Fruit fly (Drosophila melanogaster) whole organism, embryonic: ENCODE data around the gene Mer.
A peak's percentile ranks its signal among the peaks of the same experiment; 100 is the strongest.

ENCODE experiments used
- Atf6 ChIP-seq: fragments of 200-800 bp; sonication (Bioruptor generic); IDR thresholded peaks from 2 replicates; pipeline ENCODE4 v1.3.6; 2022; ENCODE audit warnings: missing biosample characterization, missing genetic modification characterization
- Bgb ChIP-seq: fragments of 200-800 bp; sonication (Bioruptor generic); IDR thresholded peaks from 2 replicates; pipeline ENCODE4 v1.3.6; 2022; ENCODE audit warnings: missing biosample characterization, missing genetic modification characterization; ENCODE audit not compliant: partially characterized antibody
- CG10267 ChIP-seq: fragments of 200-800 bp; sonication (Bioruptor generic); optimal IDR thresholded peaks from 2 replicates; lab custom pipeline; 2018; ENCODE audit warnings: missing biosample characterization, mild to moderate bottlenecking, missing genetic modification characterization, moderate library complexity
- CG10274 ChIP-seq: fragments of 200-800 bp; sonication (Bioruptor generic); optimal IDR thresholded peaks from 3 replicates; lab custom pipeline; 2017; ENCODE audit warnings: missing biosample characterization, mild to moderate bottlenecking, missing genetic modification characterization
- CG1233 ChIP-seq: fragments of 200-800 bp; sonication (Bioruptor generic); optimal IDR thresholded peaks from 4 replicates; lab custom pipeline; 2018; ENCODE audit warnings: missing biosample characterization, mild to moderate bottlenecking, missing genetic modification characterization
- CG12942 ChIP-seq: fragments of 200-800 bp; sonication (Bioruptor generic); optimal IDR thresholded peaks from 3 replicates; lab custom pipeline; 2016; ENCODE audit warnings: missing biosample characterization, missing genetic modification characterization
- CG1529 ChIP-seq: fragments of 200-800 bp; sonication (Bioruptor generic); optimal IDR thresholded peaks from 3 replicates; lab custom pipeline; 2018; ENCODE audit warnings: missing biosample characterization, missing genetic modification characterization
- CG15696 ChIP-seq: fragments of 200-800 bp; sonication (Bioruptor generic); optimal IDR thresholded peaks from 2 replicates; lab custom pipeline; 2019; ENCODE audit warnings: missing biosample characterization, mild to moderate bottlenecking, missing genetic modification characterization, moderate library complexity
- CG17385 ChIP-seq: fragments of 200-800 bp; sonication (Bioruptor generic); optimal IDR thresholded peaks from 3 replicates; lab custom pipeline; 2018; ENCODE audit warnings: missing biosample characterization, mild to moderate bottlenecking, missing genetic modification characterization
- CG17568 ChIP-seq: fragments of 200-800 bp; sonication (Bioruptor generic); optimal IDR thresholded peaks from 2 replicates; lab custom pipeline; 2018; ENCODE audit warnings: missing biosample characterization, mild to moderate bottlenecking, missing genetic modification characterization, moderate library complexity
- CG18599 ChIP-seq: fragments of 200-800 bp; sonication (Bioruptor generic); optimal IDR thresholded peaks from 3 replicates; lab custom pipeline; 2017; ENCODE audit warnings: missing biosample characterization, missing genetic modification characterization, mild to moderate bottlenecking, moderate library complexity, missing genetic modification reagents
- CG18619 ChIP-seq: fragments of 200-800 bp; sonication (Bioruptor generic); optimal IDR thresholded peaks from 3 replicates; lab custom pipeline; 2017; ENCODE audit warnings: missing biosample characterization, mild to moderate bottlenecking, missing genetic modification characterization
- CG18764 ChIP-seq: fragments of 200-800 bp; sonication (Bioruptor generic); optimal IDR thresholded peaks from 3 replicates; lab custom pipeline; 2016; ENCODE audit warnings: missing biosample characterization, missing genetic modification characterization
- CG30431 ChIP-seq: fragments of 200-800 bp; sonication (Bioruptor generic); optimal IDR thresholded peaks from 2 replicates; lab custom pipeline; 2017; ENCODE audit warnings: missing biosample characterization, missing genetic modification characterization
- CG34376 ChIP-seq: fragments of 200-800 bp; sonication (Bioruptor generic); optimal IDR thresholded peaks from 2 replicates; lab custom pipeline; 2018; ENCODE audit warnings: missing biosample characterization, mild to moderate bottlenecking, missing genetic modification characterization
- CG4328 ChIP-seq: fragments of 200-800 bp; sonication (Bioruptor generic); optimal IDR thresholded peaks from 3 replicates; lab custom pipeline; 2017; ENCODE audit warnings: missing biosample characterization, missing genetic modification reagents, missing genetic modification characterization
- CG4730 ChIP-seq: fragments of 200-800 bp; sonication (Bioruptor generic); IDR thresholded peaks from 2 replicates; pipeline ENCODE4 v1.3.6; 2022; ENCODE audit warnings: missing biosample characterization, missing genetic modification characterization
- CG4820 ChIP-seq: fragments of 200-800 bp; sonication (Bioruptor generic); optimal IDR thresholded peaks from 3 replicates; lab custom pipeline; 2016; ENCODE audit warnings: missing biosample characterization, missing genetic modification characterization
- CG5180 ChIP-seq: fragments of 200-800 bp; sonication (Bioruptor generic); optimal IDR thresholded peaks from 3 replicates; lab custom pipeline; 2017; ENCODE audit warnings: missing biosample characterization, missing genetic modification characterization, mild to moderate bottlenecking, moderate library complexity, missing genetic modification reagents
- CG8290 ChIP-seq, 3 experiments: fragments of 200-800 bp; sonication (Bioruptor generic); optimal IDR thresholded peaks; 2 replicates each; lab custom pipeline; 2016 to 2019; ENCODE audit warnings: missing biosample characterization in 3 of 3, missing genetic modification characterization in 3 of 3, mild to moderate bottlenecking in 2 of 3, moderate library complexity in 1 of 3
- CG9817 ChIP-seq: fragments of 200-800 bp; sonication (Bioruptor generic); optimal IDR thresholded peaks from 2 replicates; lab custom pipeline; 2018; ENCODE audit warnings: missing biosample characterization, mild to moderate bottlenecking, missing genetic modification characterization, moderate library complexity
- Dek ChIP-seq: fragments of 200-800 bp; sonication (Bioruptor generic); optimal IDR thresholded peaks from 3 replicates; lab custom pipeline; 2019; ENCODE audit warnings: missing biosample characterization, mild to moderate bottlenecking, missing genetic modification characterization, moderate library complexity
- Hr3 ChIP-seq: fragments of 200-800 bp; sonication (Bioruptor generic); optimal IDR thresholded peaks from 3 replicates; lab custom pipeline; 2016; ENCODE audit warnings: missing biosample characterization, missing genetic modification characterization
- MTF-1 ChIP-seq: fragments of 200-800 bp; sonication (Bioruptor generic); optimal IDR thresholded peaks from 2 replicates; lab custom pipeline; 2018; ENCODE audit warnings: missing biosample characterization, mild to moderate bottlenecking, missing genetic modification characterization, borderline replicate concordance
- Meics ChIP-seq: fragments of 200-800 bp; sonication (Bioruptor generic); optimal IDR thresholded peaks from 2 replicates; lab custom pipeline; 2017; ENCODE audit warnings: missing biosample characterization, mild to moderate bottlenecking, missing genetic modification characterization
- NfI ChIP-seq: fragments of 200-800 bp; sonication (Bioruptor generic); optimal IDR thresholded peaks from 3 replicates; lab custom pipeline; 2018; ENCODE audit warnings: missing biosample characterization, mild to moderate bottlenecking, missing genetic modification characterization, moderate library complexity
- Six4 ChIP-seq: fragments of 200-800 bp; sonication (Bioruptor generic); optimal IDR thresholded peaks from 2 replicates; lab custom pipeline; 2016; ENCODE audit warnings: missing biosample characterization, missing genetic modification characterization
- Spps ChIP-seq: fragments of 200-800 bp; sonication (Bioruptor generic); optimal IDR thresholded peaks from 2 replicates; lab custom pipeline; 2018; ENCODE audit warnings: missing biosample characterization, mild to moderate bottlenecking, missing genetic modification characterization
- Xbp1 ChIP-seq: fragments of 200-800 bp; sonication (Bioruptor generic); optimal IDR thresholded peaks from 3 replicates; lab custom pipeline; 2016; ENCODE audit warnings: missing biosample characterization, mild to moderate bottlenecking, missing genetic modification characterization
- ara ChIP-seq: fragments of 200-800 bp; sonication (Bioruptor generic); IDR thresholded peaks from 2 replicates; pipeline ENCODE4 v1.3.6; 2022; ENCODE audit warnings: missing biosample characterization, missing genetic modification characterization
- bbx ChIP-seq: fragments of 200-800 bp; sonication (Bioruptor generic); IDR thresholded peaks from 2 replicates; pipeline ENCODE4 v1.3.6; 2022; ENCODE audit warnings: missing biosample characterization, missing genetic modification characterization; ENCODE audit not compliant: partially characterized antibody
- caup ChIP-seq: fragments of 200-800 bp; sonication (Bioruptor generic); optimal IDR thresholded peaks from 3 replicates; lab custom pipeline; 2017; ENCODE audit warnings: missing biosample characterization, mild to moderate bottlenecking, missing genetic modification characterization, moderate library complexity; ENCODE audit not compliant: severe bottlenecking
- croc ChIP-seq: fragments of 200-800 bp; sonication (Bioruptor generic); conservative IDR thresholded peaks from 3 replicates; pipeline ENCODE4 v1.3.6; 2022; ENCODE audit warnings: missing biosample characterization, missing genetic modification characterization
- crol ChIP-seq: fragments of 200-800 bp; sonication (Bioruptor generic); IDR thresholded peaks from 2 replicates; pipeline ENCODE4 v1.3.6; 2022; ENCODE audit warnings: missing biosample characterization, missing genetic modification characterization
- dan ChIP-seq: fragments of 200-800 bp; sonication (Bioruptor generic); IDR thresholded peaks from 2 replicates; pipeline ENCODE4 v1.3.6; 2022; ENCODE audit warnings: missing biosample characterization, missing genetic modification characterization
- dati ChIP-seq: fragments of 200-800 bp; sonication (Bioruptor generic); IDR thresholded peaks from 2 replicates; pipeline ENCODE4 v1.3.6; 2022; ENCODE audit warnings: missing biosample characterization, missing genetic modification characterization
- dmrt99B ChIP-seq: fragments of 200-800 bp; sonication (Bioruptor generic); optimal IDR thresholded peaks from 2 replicates; lab custom pipeline; 2018; ENCODE audit warnings: missing biosample characterization, mild to moderate bottlenecking, missing genetic modification characterization, moderate library complexity
- fd3F ChIP-seq: fragments of 200-800 bp; sonication (Bioruptor generic); optimal IDR thresholded peaks from 2 replicates; lab custom pipeline; 2018; ENCODE audit warnings: missing biosample characterization, mild to moderate bottlenecking, missing genetic modification characterization, moderate library complexity
- fd96Cb ChIP-seq: fragments of 200-800 bp; sonication (Bioruptor generic); optimal IDR thresholded peaks from 2 replicates; lab custom pipeline; 2018; ENCODE audit warnings: missing biosample characterization, mild to moderate bottlenecking, missing genetic modification characterization, moderate library complexity
- fu2 ChIP-seq: fragments of 200-800 bp; sonication (Bioruptor generic); optimal IDR thresholded peaks from 2 replicates; lab custom pipeline; 2016; ENCODE audit warnings: missing biosample characterization, missing genetic modification characterization
- gem ChIP-seq: fragments of 200-800 bp; sonication (Bioruptor generic); optimal IDR thresholded peaks from 2 replicates; lab custom pipeline; 2019; ENCODE audit warnings: missing biosample characterization, mild to moderate bottlenecking, missing genetic modification characterization, moderate library complexity
- ham ChIP-seq: fragments of 200-800 bp; sonication (Bioruptor generic); IDR thresholded peaks from 2 replicates; pipeline ENCODE4 v1.3.6; 2022; ENCODE audit warnings: missing biosample characterization, missing genetic modification characterization
- kni ChIP-seq: fragments of 200-800 bp; sonication (Bioruptor generic); optimal IDR thresholded peaks from 3 replicates; lab custom pipeline; 2017; ENCODE audit warnings: mild to moderate bottlenecking, missing biosample characterization, missing genetic modification reagents, missing genetic modification characterization
- pan ChIP-seq, 4 experiments: fragments of >200 bp in 3 of 4; fragments of 200-800 bp in 1 of 4; sonication (Bioruptor generic) in 1 of 4; optimal IDR thresholded peaks in 3 of 4; IDR thresholded peaks in 1 of 4; 2 replicates each; pipeline versions ENCODE4 v1.3.6 to Lab custom; 2017 to 2022; ENCODE audit warnings: missing biosample characterization in 2 of 4, missing genetic modification characterization in 2 of 4, mixed read lengths in 1 of 4
- pb ChIP-seq: fragments of 200-800 bp; sonication (Bioruptor generic); optimal IDR thresholded peaks from 3 replicates; lab custom pipeline; 2016; ENCODE audit warnings: missing biosample characterization, missing genetic modification characterization
- stc ChIP-seq: fragments of 200-800 bp; sonication (Bioruptor generic); IDR thresholded peaks from 2 replicates; pipeline ENCODE4 v1.3.6; 2022; ENCODE audit warnings: missing biosample characterization, missing genetic modification characterization
- zfh2 ChIP-seq: fragments of 200-800 bp; sonication (Bioruptor generic); optimal IDR thresholded peaks from 2 replicates; lab custom pipeline; 2016; ENCODE audit warnings: missing biosample characterization, missing genetic modification characterization

Gene Mer

DNA sequence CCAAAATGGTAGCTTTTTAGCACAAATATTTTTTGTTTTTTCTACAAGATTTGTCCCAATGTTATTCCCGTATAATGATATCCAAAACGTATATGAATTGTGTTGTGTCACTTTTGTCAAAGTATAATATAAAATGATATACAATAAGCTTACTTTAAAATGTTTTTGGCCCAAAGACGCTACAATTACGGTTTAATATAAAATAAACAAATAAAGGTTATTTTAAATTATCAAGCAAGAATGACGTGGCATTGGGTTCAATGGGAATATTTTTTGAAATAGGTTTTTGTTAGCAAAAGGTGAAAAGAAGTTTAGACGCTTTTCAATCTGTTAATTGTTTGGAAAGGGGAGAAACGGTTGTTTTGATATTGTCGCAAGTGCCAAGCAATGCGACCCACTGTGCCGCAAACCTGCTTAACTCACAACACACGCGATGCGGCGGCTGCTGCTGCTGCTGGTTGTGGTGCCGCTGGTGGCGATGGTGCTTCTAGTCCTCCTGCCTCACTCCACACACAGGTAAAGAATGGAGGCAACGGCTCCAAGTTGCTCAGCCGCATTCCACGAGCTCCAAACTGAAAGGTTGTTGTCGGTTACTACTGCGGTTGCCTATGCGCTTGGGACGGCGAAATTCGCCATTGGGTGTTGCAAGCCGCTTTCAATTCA lies 30.0 kb downstream of the Mer start (continued):
- TF ChIP-seq ham (GFP tag; lab: Robert Waterston, UW) = no peak
- peak; percentile 7 for TF ChIP-seq fd3F (GFP tag; lab: Kevin White, UChicago)
- TF ChIP-seq Meics = peak; percentile 75
- no peak for TF ChIP-seq pb
- peak; percentile 41 for TF ChIP-seq zfh2 (GFP tag; lab: Kevin White, UChicago)
- peak; percentile 55 for TF ChIP-seq CG1529 (GFP tag; lab: Kevin White, UChicago)
- peak; percentile 66 for TF ChIP-seq CG17385 (GFP tag; lab: Kevin White, UChicago)
- peak; percentile 28 for TF ChIP-seq CG4328 (GFP tag; lab: Kevin White, UChicago)
- TF ChIP-seq CG34376 (GFP tag; lab: Kevin White, UChicago) = peak; percentile 58
- TF ChIP-seq CG12942 = peak; percentile 36
- TF ChIP-seq CG9817 (tag; lab: Kevin White, UChicago) = peak; percentile 4
- no peak for TF ChIP-seq crol (GFP tag; lab: Robert Waterston, UW)
- TF ChIP-seq Bgb (GFP tag; lab: Robert Waterston, UW) = no peak
- peak; percentile 4 for TF ChIP-seq CG30431 (GFP tag; lab: Kevin White, UChicago)
- TF ChIP-seq CG8290 (GFP tag; optimal IDR thresholded peaks at IDR 0.05; lab: Kevin White, UChicago) = no peak
- TF ChIP-seq CG8290 (tag; optimal IDR thresholded peaks at IDR 0.05; lab: Kevin White, UChicago) = no peak
- TF ChIP-seq CG5180 (GFP tag; lab: Kevin White, UChicago) = peak; percentile 27
- TF ChIP-seq CG18599 (GFP tag; lab: Kevin White, UChicago) = peak; percentile 52
- TF ChIP-seq CG17568 (GFP tag; lab: Kevin White, UChicago) = no peak
- no peak for TF ChIP-seq pan (optimal IDR thresholded peaks at IDR 0.05; lab: Kevin White, UChicago)
- TF ChIP-seq pan (GFP tag; optimal IDR thresholded peaks at IDR 0.05 in 1 of 2, IDR thresholded peaks at IDR 0.05 in 1 of 2) = peak in 1 of 2 experiments; percentile 35
- TF ChIP-seq CG4730 (GFP tag; lab: Robert Waterston, UW) = 0 out of 2 replicates have a peak, but pooled peaks have one; percentile 11
- TF ChIP-seq CG15696 (tag; lab: Kevin White, UChicago) = peak; percentile 61
- TF ChIP-seq MTF-1 (GFP tag; lab: Kevin White, UChicago) = no peak
- peak; percentile 10 for TF ChIP-seq caup (GFP tag; lab: Kevin White, UChicago)
- TF ChIP-seq CG4820 (GFP tag; lab: Kevin White, UChicago) = peak; percentile 16
- TF ChIP-seq dmrt99B (tag; lab: Kevin White, UChicago) = peak; percentile 72
- TF ChIP-seq fu2 (GFP tag; lab: Kevin White, UChicago) = no peak
- no peak for TF ChIP-seq dati (GFP tag; lab: Robert Waterston, UW)
- TF ChIP-seq bbx (GFP tag; lab: Robert Waterston, UW) = no peak
- TF ChIP-seq CG1233 (GFP tag; lab: Kevin White, UChicago) = peak; percentile 57
- peak; percentile 56 for TF ChIP-seq gem (tag; lab: Kevin White, UChicago)
- peak; percentile 38 for TF ChIP-seq Xbp1 (GFP tag; lab: Kevin White, UChicago)
- TF ChIP-seq stc (GFP tag; lab: Robert Waterston, UW) = no peak
- no peak for TF ChIP-seq Atf6 (GFP tag; lab: Robert Waterston, UW)
- peak; percentile 32 for TF ChIP-seq Dek
- TF ChIP-seq ara (GFP tag; lab: Robert Waterston, UW) = no peak
- peak; percentile 37 for TF ChIP-seq Spps (tag; lab: Kevin White, UChicago)
- no peak; the same call in 2 of the 3 replicates for TF ChIP-seq croc (GFP tag; lab: Robert Waterston, UW)
- TF ChIP-seq NfI = peak; percentile 37
- TF ChIP-seq CG18764 = no peak
- no peak for TF ChIP-seq dan (GFP tag; lab: Robert Waterston, UW)
- TF ChIP-seq Hr3 = peak; percentile 25
- peak; percentile 25 for TF ChIP-seq CG10274
- TF ChIP-seq Six4 (GFP tag; lab: Kevin White, UChicago) = peak; percentile 41
- TF ChIP-seq CG18619 = peak; percentile 71
- TF ChIP-seq kni (GFP tag; lab: Kevin White, UChicago) = peak; percentile 50
- TF ChIP-seq CG10267 = peak; percentile 37
- peak; percentile 37 for TF ChIP-seq fd96Cb (tag; lab: Kevin White, UChicago)
